Worm (Caenorhabditis elegans) whole organism, L4 larva: Measurements from ENCODE around the gene egl-13.

ENCODE experiments used
- F26F4.8 ChIP-seq: fragments of 200-800 bp; sonication (Bioruptor generic); conservative IDR thresholded peaks from 2 replicates; pipeline ENCODE4 v1.3.6; 2022; ENCODE audit warnings: missing genetic modification characterization, missing compliant biosample characterization
- F49E8.2 ChIP-seq: sonication (generic microtip); optimal IDR thresholded peaks from 2 replicates; lab custom pipeline; 2016; ENCODE audit warnings: missing compliant biosample characterization, mild to moderate bottlenecking, missing genetic modification characterization, borderline replicate concordance
- Y105C5A.15 ChIP-seq: fragments of 200-800 bp; sonication (Bioruptor generic); IDR thresholded peaks from 2 replicates; pipeline ENCODE4 v1.3.6; 2022; ENCODE audit warnings: missing genetic modification characterization, missing compliant biosample characterization
- Y75B8A.6 ChIP-seq: fragments of 200-800 bp; sonication (Bioruptor generic); IDR thresholded peaks from 2 replicates; pipeline ENCODE4 v1.3.6; 2022; ENCODE audit warnings: missing genetic modification reagents, missing genetic modification characterization, missing compliant biosample characterization
- aha-1 ChIP-seq: fragments of 150-350 bp; peaks from one replicate; lab custom pipeline; 2014; ENCODE audit warnings: missing biosample characterization, missing genetic modification characterization
- aly-2 ChIP-seq: sonication (generic microtip); optimal IDR thresholded peaks from 2 replicates; lab custom pipeline; 2018; ENCODE audit warnings: missing biosample characterization, missing genetic modification characterization
- ama-1 ChIP-seq: fragments of 150-350 bp; optimal IDR thresholded peaks from 2 replicates; lab custom pipeline; 2014; ENCODE audit warnings: inconsistent platforms, mixed read lengths
- attf-4 ChIP-seq: sonication (generic microtip); optimal IDR thresholded peaks from 3 replicates; lab custom pipeline; 2017; ENCODE audit warnings: missing biosample characterization, missing genetic modification characterization
- ceh-20 ChIP-seq: fragments of 200-800 bp; sonication (Bioruptor generic); IDR thresholded peaks from 2 replicates; pipeline ENCODE4 v1.3.6; 2022; ENCODE audit warnings: missing genetic modification reagents, missing genetic modification characterization, missing compliant biosample characterization
- ceh-28 ChIP-seq: fragments of 150-350 bp; optimal IDR thresholded peaks from 2 replicates; lab custom pipeline; 2014; ENCODE audit warnings: missing biosample characterization, missing genetic modification reagents, missing genetic modification characterization
- ceh-62 ChIP-seq: sonication (generic microtip); optimal IDR thresholded peaks from 2 replicates; lab custom pipeline; 2017; ENCODE audit warnings: missing biosample characterization, missing genetic modification characterization
- ctbp-1 ChIP-seq: fragments of 200-800 bp; sonication (Bioruptor generic); IDR thresholded peaks from 2 replicates; pipeline ENCODE4 v1.3.6; 2022; ENCODE audit warnings: missing genetic modification reagents, missing genetic modification characterization, missing compliant biosample characterization
- daf-12 ChIP-seq: fragments of 150-350 bp; optimal IDR thresholded peaks from 2 replicates; lab custom pipeline; 2014; ENCODE audit warnings: missing biosample characterization, missing genetic modification reagents, missing genetic modification characterization
- daf-8 ChIP-seq: fragments of 200-800 bp; sonication (Bioruptor generic); IDR thresholded peaks from 2 replicates; pipeline ENCODE4 v1.3.6; 2022; ENCODE audit warnings: missing genetic modification characterization, missing compliant biosample characterization
- dmd-6 ChIP-seq: fragments of 200-800 bp; sonication (Bioruptor generic); IDR thresholded peaks from 2 replicates; pipeline ENCODE4 v1.3.6; 2022; ENCODE audit warnings: missing genetic modification reagents, missing genetic modification characterization, missing compliant biosample characterization
- dpl-1 ChIP-seq: fragments of 150-350 bp; optimal IDR thresholded peaks from 2 replicates; lab custom pipeline; 2014; ENCODE audit warnings: missing biosample characterization, missing genetic modification reagents, missing genetic modification characterization
- egl-43 ChIP-seq: fragments of 200-800 bp; sonication (Bioruptor generic); IDR thresholded peaks from 2 replicates; pipeline ENCODE4 v1.3.6; 2022; ENCODE audit warnings: missing genetic modification reagents, missing genetic modification characterization, missing compliant biosample characterization
- fkh-10 ChIP-seq: fragments of 150-350 bp; optimal IDR thresholded peaks from 2 replicates; lab custom pipeline; 2014; ENCODE audit warnings: missing biosample characterization, missing genetic modification reagents, missing genetic modification characterization
- hif-1 ChIP-seq, 2 experiments: sonication (generic microtip); optimal IDR thresholded peaks; 2 replicates each; lab custom pipeline; 2016 to 2017; ENCODE audit warnings: missing compliant biosample characterization in 2 of 2, missing genetic modification characterization in 2 of 2, missing genetic modification reagents in 2 of 2, missing genotype in 2 of 2, mild to moderate bottlenecking in 1 of 2
- lsy-2 ChIP-seq, 2 experiments: fragments of 150-350 bp in 1 of 2; sonication (generic microtip) in 1 of 2; optimal IDR thresholded peaks; 2 replicates each; lab custom pipeline; 2014 to 2017; ENCODE audit warnings: missing biosample characterization in 2 of 2, missing genetic modification characterization in 2 of 2
- madf-9 ChIP-seq: fragments of 200-800 bp; sonication (Bioruptor generic); conservative IDR thresholded peaks from 2 replicates; pipeline ENCODE4 v1.3.6; 2022; ENCODE audit warnings: missing genetic modification reagents, missing genetic modification characterization, missing compliant biosample characterization
- mdl-1 ChIP-seq, 2 experiments: fragments of 150-350 bp in 1 of 2; sonication (generic microtip) in 1 of 2; optimal IDR thresholded peaks; 2 replicates each; lab custom pipeline; 2014 to 2017; ENCODE audit warnings: missing biosample characterization in 2 of 2, missing genetic modification characterization in 2 of 2
- mxl-3 ChIP-seq: fragments of 200-800 bp; sonication (Bioruptor generic); optimal IDR thresholded peaks from 2 replicates; lab custom pipeline; 2018; ENCODE audit warnings: mild to moderate bottlenecking, missing genetic modification characterization, missing compliant biosample characterization
- nhr-11 ChIP-seq: fragments of 150-350 bp; optimal IDR thresholded peaks from 2 replicates; lab custom pipeline; 2014; ENCODE audit warnings: missing biosample characterization, missing genetic modification characterization
- nhr-28 ChIP-seq: fragments of 150-350 bp; optimal IDR thresholded peaks from 2 replicates; lab custom pipeline; 2014; ENCODE audit warnings: missing biosample characterization, missing genetic modification characterization
- nhr-41 ChIP-seq: fragments of 200-800 bp; sonication (Bioruptor generic); IDR thresholded peaks from 2 replicates; pipeline ENCODE4 v1.3.6; 2022; ENCODE audit warnings: missing genetic modification reagents, missing genetic modification characterization, missing compliant biosample characterization
- nhr-76 ChIP-seq: fragments of 150-350 bp; optimal IDR thresholded peaks from 2 replicates; lab custom pipeline; 2014; ENCODE audit warnings: missing biosample characterization, missing genetic modification characterization
- pha-4 ChIP-seq, 2 experiments: fragments of 150-350 bp in 1 of 2; fragments of 200-800 bp in 1 of 2; sonication (Bioruptor generic) in 1 of 2; IDR thresholded peaks in 1 of 2; optimal IDR thresholded peaks in 1 of 2; 2 replicates each; pipeline versions ENCODE4 v1.3.6 to Lab custom; 2014 to 2022; ENCODE audit warnings: missing genetic modification characterization in 2 of 2, missing genetic modification reagents in 2 of 2, missing biosample characterization in 1 of 2, missing compliant biosample characterization in 1 of 2
- rbr-2 ChIP-seq: sonication (generic microtip); optimal IDR thresholded peaks from 2 replicates; lab custom pipeline; 2016; ENCODE audit warnings: missing genotype, missing genetic modification characterization, missing compliant biosample characterization
- sdz-12 ChIP-seq: fragments of 200-800 bp; sonication (Bioruptor generic); optimal IDR thresholded peaks from 2 replicates; lab custom pipeline; 2018; ENCODE audit warnings: mild to moderate bottlenecking, missing genetic modification characterization, missing compliant biosample characterization
- set-16 ChIP-seq: fragments of 200-800 bp; sonication (Bioruptor generic); IDR thresholded peaks from 2 replicates; pipeline ENCODE4 v1.3.6; 2022; ENCODE audit warnings: missing genetic modification reagents, missing genetic modification characterization, missing compliant biosample characterization
- spr-1 ChIP-seq: sonication (generic microtip); optimal IDR thresholded peaks from 2 replicates; lab custom pipeline; 2016; ENCODE audit warnings: mild to moderate bottlenecking, missing genetic modification characterization, missing compliant biosample characterization
- tag-97 ChIP-seq: fragments of 200-800 bp; sonication (Bioruptor generic); IDR thresholded peaks from 2 replicates; pipeline ENCODE4 v1.3.6; 2022; ENCODE audit warnings: missing genetic modification characterization, missing compliant biosample characterization
- unc-62 ChIP-seq, 3 experiments: fragments of 150-350 bp in 1 of 3; sonication (generic microtip); optimal IDR thresholded peaks in 2 of 3; peaks in 1 of 3; 1 replicate in 1 of 3; 2 replicates in 2 of 3; lab custom pipeline; 2014 to 2017; ENCODE audit warnings: missing biosample characterization in 3 of 3, missing genetic modification characterization in 3 of 3, missing genetic modification reagents in 3 of 3, missing genotype in 1 of 3
- vab-7 ChIP-seq: fragments of 200-800 bp; sonication (Bioruptor generic); IDR thresholded peaks from 2 replicates; pipeline ENCODE4 v1.3.6; 2022; ENCODE audit warnings: missing genetic modification reagents, missing genetic modification characterization, missing compliant biosample characterization
- zip-11 ChIP-seq: fragments of 200-800 bp; sonication (Bioruptor generic); IDR thresholded peaks from 2 replicates; pipeline ENCODE4 v1.3.6; 2022; ENCODE audit warnings: missing genetic modification characterization, missing compliant biosample characterization
- zip-2 ChIP-seq: fragments of 150-350 bp; optimal IDR thresholded peaks from 2 replicates; lab custom pipeline; 2014; ENCODE audit warnings: missing biosample characterization, missing genetic modification characterization
- ztf-11 ChIP-seq: fragments of 150-350 bp; optimal IDR thresholded peaks from 2 replicates; lab custom pipeline; 2014; ENCODE audit warnings: missing biosample characterization, missing genetic modification characterization

egl-13 gene

DNA sequence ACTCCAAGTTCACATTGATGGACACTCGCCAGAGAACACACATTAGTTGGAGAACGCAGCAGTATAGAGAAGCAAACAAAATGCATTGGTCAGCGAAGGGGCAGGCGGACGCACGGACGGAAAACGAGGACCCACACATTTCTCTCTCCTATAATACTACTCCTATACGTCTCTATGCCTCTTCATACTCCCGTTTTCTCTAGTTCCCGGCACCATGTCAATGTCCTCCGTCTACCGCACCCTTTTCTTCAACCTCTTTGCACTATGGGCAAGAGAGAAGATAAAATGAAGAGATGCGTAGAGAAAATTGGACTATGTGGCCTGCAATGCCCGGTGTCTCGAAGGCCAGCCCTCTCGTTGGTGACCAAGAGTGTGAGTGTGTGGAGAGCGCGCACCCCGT, 22.4 kb downstream of the egl-13 start, which contains the start of gene set-20 (continued):
- TF ChIP-seq daf-8 = no peak
- TF ChIP-seq egl-43 (GFP tag; lab: Robert Waterston, UW) = no peak
- peak; percentile 27 for TF ChIP-seq attf-4 (tag; lab: Kevin White, UChicago)
- TF ChIP-seq fkh-10 (GFP tag; lab: Kevin White, UChicago) = peak; percentile 19
- peak; percentile 80 for TF ChIP-seq rbr-2 (tag; lab: Kevin White, UChicago)
- no peak for TF ChIP-seq F49E8.2
- no peak for TF ChIP-seq ceh-20 (GFP tag; lab: Robert Waterston, UW)
- no peak for TF ChIP-seq Y105C5A.15
- TF ChIP-seq lsy-2 (tag; optimal IDR thresholded peaks at IDR 0.05; lab: Kevin White, UChicago) = peak in 1 of 2 experiments; percentile 52
- TF ChIP-seq madf-9 (GFP tag; lab: Robert Waterston, UW) = no peak
- TF ChIP-seq pha-4 (GFP tag; IDR thresholded peaks at IDR 0.05; lab: Robert Waterston, UW) = no peak
- TF ChIP-seq pha-4 (tag; optimal IDR thresholded peaks at IDR 0.05; lab: Kevin White, UChicago) = peak; percentile 52
- no peak for TF ChIP-seq ceh-28 (tag; lab: Kevin White, UChicago)
- no peak for TF ChIP-seq nhr-11 (tag; lab: Kevin White, UChicago)
- no peak for TF ChIP-seq ama-1
- TF ChIP-seq ztf-11 (tag; lab: Kevin White, UChicago) = no peak
- TF ChIP-seq spr-1 (tag; lab: Kevin White, UChicago) = no peak
- TF ChIP-seq aha-1 (tag; lab: Kevin White, UChicago) = peak; percentile 67
- peak in 1 of 2 experiments; percentile 99 for TF ChIP-seq unc-62 (GFP tag; optimal IDR thresholded peaks at IDR 0.05 in 1 of 2; lab: Kevin White, UChicago)
- TF ChIP-seq unc-62 (tag; optimal IDR thresholded peaks at IDR 0.05; lab: Kevin White, UChicago) = no peak
- no peak for TF ChIP-seq ceh-62 (tag; lab: Kevin White, UChicago)
- peak; percentile 67 for TF ChIP-seq mxl-3 (GFP tag; lab: Kevin White, UChicago)
- peak; percentile 50 to 73 for TF ChIP-seq mdl-1 (tag; optimal IDR thresholded peaks at IDR 0.05; lab: Kevin White, UChicago)
- peak; percentile 65 for TF ChIP-seq nhr-28 (tag; lab: Kevin White, UChicago)
- TF ChIP-seq zip-11 (GFP tag; lab: Robert Waterston, UW) = no peak
- TF ChIP-seq aly-2 = no peak
- TF ChIP-seq vab-7 (GFP tag; lab: Robert Waterston, UW) = 0 out of 2 replicates have a peak, but pooled peaks have one; percentile 60
- no peak for TF ChIP-seq dpl-1
- no peak for TF ChIP-seq hif-1 (tag; optimal IDR thresholded peaks at IDR 0.05; lab: Kevin White, UChicago)
- no peak for TF ChIP-seq set-16 (GFP tag; lab: Robert Waterston, UW)
- 0 out of 2 replicates have a peak, but pooled peaks have one; percentile 12 for TF ChIP-seq ctbp-1

ce11 chrX:5689077-5689476, 25.4 kb downstream of the egl-13 start:
- TF ChIP-seq zip-2 = no peak
- no peak for TF ChIP-seq Y75B8A.6 (GFP tag; lab: Robert Waterston, UW)
- TF ChIP-seq tag-97 (GFP tag; lab: Robert Waterston, UW) = no peak
- no peak for TF ChIP-seq daf-12 (tag; lab: Kevin White, UChicago)
- TF ChIP-seq vab-7 (GFP tag; lab: Robert Waterston, UW) = no peak
- TF ChIP-seq nhr-76 (tag; lab: Kevin White, UChicago) = no peak
- TF ChIP-seq F26F4.8 = no peak
- TF ChIP-seq nhr-41 = no peak
- TF ChIP-seq Y105C5A.15 = no peak
- no peak for TF ChIP-seq sdz-12 (GFP tag; lab: Kevin White, UChicago)

- TF ChIP-seq dmd-6 (GFP tag; lab: Robert Waterston, UW) (no peak), unc-62 (GFP tag; optimal IDR thresholded peaks at IDR 0.05 in 1 of 2; lab: Kevin White, UChicago) (peak in 1 of 2 experiments; percentile 80), unc-62 (tag; optimal IDR thresholded peaks at IDR 0.05; lab: Kevin White, UChicago) (no peak)
- TF ChIP-seq, all 104 proteins: peak for 1
Measured at ce11 chrX:5692099-5692498, 28.5 kb downstream of the egl-13 start, which contains the start of gene W01C8.1. TSS of gene W01C8.1 (plus strand) at chrX:5692399.
